Worm (Caenorhabditis elegans) whole organism, L4 larva: Measurements from ENCODE around the gene smc-3.

Experiments used
- F26F4.8 ChIP-seq: fragments of 200-800 bp; sonication (Bioruptor generic); conservative IDR thresholded peaks from 2 replicates; pipeline ENCODE4 v1.3.6; 2022; ENCODE audit warnings: missing genetic modification characterization, missing compliant biosample characterization
- T26A8.4 ChIP-seq: fragments of 200-800 bp; sonication (Bioruptor generic); IDR thresholded peaks from 2 replicates; pipeline ENCODE4 v1.3.6; 2022; ENCODE audit warnings: missing genetic modification characterization, missing compliant biosample characterization
- Y105C5A.15 ChIP-seq: fragments of 200-800 bp; sonication (Bioruptor generic); IDR thresholded peaks from 2 replicates; pipeline ENCODE4 v1.3.6; 2022; ENCODE audit warnings: missing genetic modification characterization, missing compliant biosample characterization
- ZK337.2 ChIP-seq: fragments of 200-800 bp; sonication (Bioruptor generic); IDR thresholded peaks from 2 replicates; pipeline ENCODE4 v1.3.6; 2022; ENCODE audit warnings: missing genetic modification reagents, missing genetic modification characterization, missing compliant biosample characterization
- aha-1 ChIP-seq: fragments of 150-350 bp; peaks from one replicate; lab custom pipeline; 2014; ENCODE audit warnings: missing biosample characterization, missing genetic modification characterization
- ceh-20 ChIP-seq: fragments of 200-800 bp; sonication (Bioruptor generic); IDR thresholded peaks from 2 replicates; pipeline ENCODE4 v1.3.6; 2022; ENCODE audit warnings: missing genetic modification reagents, missing genetic modification characterization, missing compliant biosample characterization
- ceh-28 ChIP-seq: fragments of 150-350 bp; optimal IDR thresholded peaks from 2 replicates; lab custom pipeline; 2014; ENCODE audit warnings: missing biosample characterization, missing genetic modification reagents, missing genetic modification characterization
- daf-12 ChIP-seq: fragments of 150-350 bp; optimal IDR thresholded peaks from 2 replicates; lab custom pipeline; 2014; ENCODE audit warnings: missing biosample characterization, missing genetic modification reagents, missing genetic modification characterization
- daf-16 ChIP-seq, 3 experiments: sonication (generic microtip); optimal IDR thresholded peaks; 2 replicates each; lab custom pipeline; 2016 to 2017; ENCODE audit warnings: missing genetic modification characterization in 3 of 3, missing genetic modification reagents in 3 of 3, mild to moderate bottlenecking in 2 of 3, missing compliant biosample characterization in 2 of 3, missing biosample characterization in 1 of 3, moderate library complexity in 1 of 3
- dmd-6 ChIP-seq: fragments of 200-800 bp; sonication (Bioruptor generic); IDR thresholded peaks from 2 replicates; pipeline ENCODE4 v1.3.6; 2022; ENCODE audit warnings: missing genetic modification reagents, missing genetic modification characterization, missing compliant biosample characterization
- dmd-8 ChIP-seq: fragments of 200-800 bp; sonication (Bioruptor generic); IDR thresholded peaks from 2 replicates; pipeline ENCODE4 v1.3.6; 2022; ENCODE audit warnings: missing genetic modification characterization, missing compliant biosample characterization
- dpl-1 ChIP-seq: fragments of 150-350 bp; optimal IDR thresholded peaks from 2 replicates; lab custom pipeline; 2014; ENCODE audit warnings: missing biosample characterization, missing genetic modification reagents, missing genetic modification characterization
- dve-1 ChIP-seq: sonication (generic microtip); optimal IDR thresholded peaks from 2 replicates; lab custom pipeline; 2017; ENCODE audit warnings: antibody characterized with exemption, mild to moderate bottlenecking, missing genetic modification characterization, missing compliant biosample characterization; ENCODE audit not compliant: insufficient read depth
- egl-43 ChIP-seq: fragments of 200-800 bp; sonication (Bioruptor generic); IDR thresholded peaks from 2 replicates; pipeline ENCODE4 v1.3.6; 2022; ENCODE audit warnings: missing genetic modification reagents, missing genetic modification characterization, missing compliant biosample characterization
- hif-1 ChIP-seq, 2 experiments: sonication (generic microtip); optimal IDR thresholded peaks; 2 replicates each; lab custom pipeline; 2016 to 2017; ENCODE audit warnings: missing compliant biosample characterization in 2 of 2, missing genetic modification characterization in 2 of 2, missing genetic modification reagents in 2 of 2, missing genotype in 2 of 2, mild to moderate bottlenecking in 1 of 2
- hlh-11 ChIP-seq: fragments of 200-800 bp; sonication (Bioruptor generic); optimal IDR thresholded peaks from 2 replicates; lab custom pipeline; 2018; ENCODE audit warnings: mild to moderate bottlenecking, missing genetic modification characterization, missing compliant biosample characterization
- hlh-30 ChIP-seq: sonication (generic microtip); optimal IDR thresholded peaks from 2 replicates; lab custom pipeline; 2017; ENCODE audit warnings: antibody characterized with exemption, mild to moderate bottlenecking, missing genetic modification characterization, missing compliant biosample characterization; ENCODE audit not compliant: insufficient read depth
- lin-1 ChIP-seq: fragments of 200-800 bp; sonication (Bioruptor generic); IDR thresholded peaks from 2 replicates; pipeline ENCODE4 v1.3.6; 2022; ENCODE audit warnings: missing genetic modification reagents, missing genetic modification characterization, missing compliant biosample characterization
- lin-13 ChIP-seq: fragments of 150-350 bp; optimal IDR thresholded peaks from 2 replicates; lab custom pipeline; 2014; ENCODE audit warnings: missing biosample characterization, missing genetic modification reagents, missing genetic modification characterization
- lin-15B ChIP-seq: fragments of 150-350 bp; sonication (generic microtip); optimal IDR thresholded peaks from 3 replicates; lab custom pipeline; 2014; ENCODE audit warnings: missing biosample characterization, missing genetic modification characterization
- lin-38 ChIP-seq: fragments of 200-800 bp; sonication (Bioruptor generic); IDR thresholded peaks from 2 replicates; pipeline ENCODE4 v1.3.6; 2022; ENCODE audit warnings: missing genetic modification reagents, missing genetic modification characterization, missing compliant biosample characterization
- lsy-2 ChIP-seq, 2 experiments: fragments of 150-350 bp in 1 of 2; sonication (generic microtip) in 1 of 2; optimal IDR thresholded peaks; 2 replicates each; lab custom pipeline; 2014 to 2017; ENCODE audit warnings: missing biosample characterization in 2 of 2, missing genetic modification characterization in 2 of 2
- madf-9 ChIP-seq: fragments of 200-800 bp; sonication (Bioruptor generic); conservative IDR thresholded peaks from 2 replicates; pipeline ENCODE4 v1.3.6; 2022; ENCODE audit warnings: missing genetic modification reagents, missing genetic modification characterization, missing compliant biosample characterization
- mdl-1 ChIP-seq, 2 experiments: fragments of 150-350 bp in 1 of 2; sonication (generic microtip) in 1 of 2; optimal IDR thresholded peaks; 2 replicates each; lab custom pipeline; 2014 to 2017; ENCODE audit warnings: missing biosample characterization in 2 of 2, missing genetic modification characterization in 2 of 2
- mep-1 ChIP-seq: fragments of 150-350 bp; sonication (generic microtip); optimal IDR thresholded peaks from 3 replicates; lab custom pipeline; 2014; ENCODE audit warnings: missing biosample characterization, missing genetic modification characterization
- nhr-11 ChIP-seq: fragments of 150-350 bp; optimal IDR thresholded peaks from 2 replicates; lab custom pipeline; 2014; ENCODE audit warnings: missing biosample characterization, missing genetic modification characterization
- nhr-25 ChIP-seq: sonication (generic microtip); optimal IDR thresholded peaks from 2 replicates; lab custom pipeline; 2017; ENCODE audit warnings: missing genetic modification characterization, mild to moderate bottlenecking, missing compliant biosample characterization, antibody characterized with exemption, moderate library complexity, borderline replicate concordance; ENCODE audit not compliant: insufficient read depth
- nhr-28 ChIP-seq: fragments of 150-350 bp; optimal IDR thresholded peaks from 2 replicates; lab custom pipeline; 2014; ENCODE audit warnings: missing biosample characterization, missing genetic modification characterization
- nhr-41 ChIP-seq: fragments of 200-800 bp; sonication (Bioruptor generic); IDR thresholded peaks from 2 replicates; pipeline ENCODE4 v1.3.6; 2022; ENCODE audit warnings: missing genetic modification reagents, missing genetic modification characterization, missing compliant biosample characterization
- nhr-48 ChIP-seq: sonication (generic microtip); optimal IDR thresholded peaks from 2 replicates; lab custom pipeline; 2016; ENCODE audit warnings: mild to moderate bottlenecking, missing genetic modification characterization, missing compliant biosample characterization
- nhr-6 ChIP-seq: fragments of 150-350 bp; optimal IDR thresholded peaks from 2 replicates; lab custom pipeline; 2014; ENCODE audit warnings: missing biosample characterization, missing genetic modification characterization
- nhr-76 ChIP-seq: fragments of 150-350 bp; optimal IDR thresholded peaks from 2 replicates; lab custom pipeline; 2014; ENCODE audit warnings: missing biosample characterization, missing genetic modification characterization
- nhr-77 ChIP-seq: fragments of 150-350 bp; optimal IDR thresholded peaks from 2 replicates; lab custom pipeline; 2014; ENCODE audit warnings: missing biosample characterization, missing genetic modification characterization
- pqm-1 ChIP-seq: sonication (generic microtip); optimal IDR thresholded peaks from 2 replicates; lab custom pipeline; 2017; ENCODE audit warnings: missing biosample characterization, missing genetic modification characterization
- rbr-2 ChIP-seq: sonication (generic microtip); optimal IDR thresholded peaks from 2 replicates; lab custom pipeline; 2016; ENCODE audit warnings: missing genotype, missing genetic modification characterization, missing compliant biosample characterization
- sdz-12 ChIP-seq: fragments of 200-800 bp; sonication (Bioruptor generic); optimal IDR thresholded peaks from 2 replicates; lab custom pipeline; 2018; ENCODE audit warnings: mild to moderate bottlenecking, missing genetic modification characterization, missing compliant biosample characterization
- set-16 ChIP-seq: fragments of 200-800 bp; sonication (Bioruptor generic); IDR thresholded peaks from 2 replicates; pipeline ENCODE4 v1.3.6; 2022; ENCODE audit warnings: missing genetic modification reagents, missing genetic modification characterization, missing compliant biosample characterization
- spr-1 ChIP-seq: sonication (generic microtip); optimal IDR thresholded peaks from 2 replicates; lab custom pipeline; 2016; ENCODE audit warnings: mild to moderate bottlenecking, missing genetic modification characterization, missing compliant biosample characterization
- unc-39 ChIP-seq: sonication (generic microtip); optimal IDR thresholded peaks from 2 replicates; lab custom pipeline; 2017; ENCODE audit warnings: missing biosample characterization, missing genetic modification characterization
- unc-62 ChIP-seq, 3 experiments: fragments of 150-350 bp in 1 of 3; sonication (generic microtip); optimal IDR thresholded peaks in 2 of 3; peaks in 1 of 3; 1 replicate in 1 of 3; 2 replicates in 2 of 3; lab custom pipeline; 2014 to 2017; ENCODE audit warnings: missing biosample characterization in 3 of 3, missing genetic modification characterization in 3 of 3, missing genetic modification reagents in 3 of 3, missing genotype in 1 of 3
- vab-7 ChIP-seq: fragments of 200-800 bp; sonication (Bioruptor generic); IDR thresholded peaks from 2 replicates; pipeline ENCODE4 v1.3.6; 2022; ENCODE audit warnings: missing genetic modification reagents, missing genetic modification characterization, missing compliant biosample characterization
- zfp-3 ChIP-seq: fragments of 200-800 bp; sonication (Bioruptor generic); conservative IDR thresholded peaks from 2 replicates; pipeline ENCODE4 v1.3.6; 2022; ENCODE audit warnings: missing genetic modification reagents, missing genetic modification characterization, missing compliant biosample characterization
- ztf-7 ChIP-seq: fragments of 150-350 bp; optimal IDR thresholded peaks from 2 replicates; lab custom pipeline; 2014; ENCODE audit warnings: missing biosample characterization, missing genetic modification characterization

Gene smc-3

DNA sequence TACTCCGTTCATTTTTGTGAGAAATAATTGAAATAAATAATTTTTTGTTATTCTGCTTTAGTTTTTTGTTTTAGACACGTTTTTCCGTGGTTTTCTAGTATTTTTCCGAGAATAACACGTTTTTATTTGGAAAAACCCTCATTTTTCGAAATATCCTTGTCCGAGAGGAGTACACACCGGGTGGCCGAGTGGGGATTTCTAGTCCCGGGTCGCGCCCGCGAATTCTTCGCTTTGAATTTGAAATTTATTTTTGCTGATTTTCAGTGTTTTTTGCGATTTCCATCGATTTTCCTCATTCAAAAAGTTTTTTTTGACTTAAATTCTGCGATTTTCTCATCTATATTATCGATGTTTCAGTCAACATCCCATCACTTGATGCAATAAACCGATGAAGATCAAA, at the start of gene smc-3, which contains the start of the genes gly-9 and mib-1 (continued):
- TF ChIP-seq daf-12 (tag; lab: Kevin White, UChicago) (no peak), Y105C5A.15 (GFP tag; lab: Robert Waterston, UW) (no peak)

DNA sequence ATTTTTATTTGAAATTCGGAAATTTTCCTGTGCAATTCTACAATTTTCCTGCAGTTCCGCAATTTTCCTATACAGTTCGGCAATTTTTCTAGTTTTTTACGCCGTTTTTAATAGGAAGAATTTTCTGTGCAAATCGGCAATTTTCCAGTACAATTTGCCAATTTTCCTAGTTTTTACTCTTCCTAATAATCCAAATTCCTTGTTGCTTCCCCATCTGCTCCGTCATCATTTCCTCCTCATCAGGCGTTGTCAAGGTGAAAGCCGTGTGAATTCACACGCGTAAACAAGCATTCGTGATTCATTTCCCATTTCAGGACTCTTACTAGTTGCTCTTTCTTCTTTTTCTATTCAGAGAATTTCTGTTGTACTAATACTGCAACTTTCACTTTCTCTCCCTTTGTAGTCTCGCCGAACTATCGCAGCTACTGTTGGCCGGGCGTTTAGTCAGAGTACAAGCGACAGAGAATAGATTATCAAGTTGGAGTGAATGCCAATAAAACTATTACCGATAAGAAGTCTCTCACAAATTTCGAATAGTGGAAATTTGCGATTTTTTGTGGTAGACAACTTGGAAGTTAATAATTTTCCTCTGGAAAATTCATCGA, 49.0 kb upstream of the smc-3 start:
- TF ChIP-seq set-16 (GFP tag; lab: Robert Waterston, UW) (no peak), madf-9 (GFP tag; lab: Robert Waterston, UW) (no peak), hlh-11 (tag; lab: Kevin White, UChicago) (peak; percentile 46), pqm-1 (peak; percentile 89), daf-16 (GFP tag; optimal IDR thresholded peaks at IDR 0.05; lab: Kevin White, UChicago) (no peak), daf-16 (tag; optimal IDR thresholded peaks at IDR 0.05; lab: Kevin White, UChicago) (peak; percentile 21), unc-62 (GFP tag; optimal IDR thresholded peaks at IDR 0.05 in 1 of 2; lab: Kevin White, UChicago) (peak in 1 of 2 experiments; percentile 54), unc-62 (tag; optimal IDR thresholded peaks at IDR 0.05; lab: Kevin White, UChicago) (no peak), nhr-28 (tag; lab: Kevin White, UChicago) (peak; percentile 96), nhr-76 (no peak), dmd-6 (peak; percentile 38; the same call in 1 of the 2 replicates), aha-1 (tag; lab: Kevin White, UChicago) (peak; percentile 69), dve-1 (peak; percentile 3)

DNA sequence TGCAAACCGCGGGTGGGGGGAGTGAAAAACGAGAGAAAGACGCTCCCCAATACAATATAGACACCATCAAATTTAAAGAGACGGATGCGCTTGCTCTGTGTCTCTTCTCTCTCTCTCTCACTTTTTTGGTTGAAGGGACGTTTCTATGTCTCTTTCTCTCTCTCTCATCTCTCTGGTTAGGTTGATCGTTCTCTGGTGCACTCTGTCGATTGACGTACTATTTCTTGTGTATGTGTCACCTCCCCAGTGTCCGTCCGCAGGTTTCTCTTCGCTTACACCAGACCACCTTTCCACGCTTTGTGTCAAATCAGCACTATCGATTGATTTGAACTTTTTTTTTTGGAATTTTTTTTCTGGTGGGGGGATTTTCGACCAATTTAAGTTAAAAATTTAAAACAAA, 47.3 kb upstream of the smc-3 start:
- peak; percentile 88 for TF ChIP-seq nhr-28 (tag; lab: Kevin White, UChicago)
- peak; percentile 43 for TF ChIP-seq nhr-25 (tag; lab: Kevin White, UChicago)
- no peak for TF ChIP-seq egl-43 (GFP tag; lab: Robert Waterston, UW)
- TF ChIP-seq ztf-7 (tag; lab: Kevin White, UChicago) = peak; percentile 6
- TF ChIP-seq dpl-1 (GFP tag; lab: Kevin White, UChicago) = peak; percentile 42
- TF ChIP-seq dmd-6 = peak; percentile 82
- TF ChIP-seq aha-1 (tag; lab: Kevin White, UChicago) = peak; percentile 16
- no peak for TF ChIP-seq vab-7
- TF ChIP-seq nhr-48 (tag; lab: Kevin White, UChicago) = peak; percentile 50
- TF ChIP-seq F26F4.8 = no peak
- TF ChIP-seq spr-1 (tag; lab: Kevin White, UChicago) = peak; percentile 57
- TF ChIP-seq mdl-1 (tag; optimal IDR thresholded peaks at IDR 0.05; lab: Kevin White, UChicago) = peak in 1 of 2 experiments; percentile 80
- TF ChIP-seq hlh-11 (tag; lab: Kevin White, UChicago) = peak; percentile 89
- TF ChIP-seq lsy-2 (tag; optimal IDR thresholded peaks at IDR 0.05; lab: Kevin White, UChicago) = peak; percentile 30 to 74
- peak in 1 of 2 experiments; percentile 99 for TF ChIP-seq unc-62 (GFP tag; optimal IDR thresholded peaks at IDR 0.05 in 1 of 2; lab: Kevin White, UChicago)
- no peak for TF ChIP-seq unc-62 (tag; optimal IDR thresholded peaks at IDR 0.05; lab: Kevin White, UChicago)
- TF ChIP-seq ceh-20 (GFP tag; lab: Robert Waterston, UW) = peak; percentile 68; the same call in 1 of the 2 replicates
- TF ChIP-seq T26A8.4 (GFP tag; lab: Robert Waterston, UW) = peak; percentile 31; the same call in 1 of the 2 replicates
- no peak for TF ChIP-seq ZK337.2 (GFP tag; lab: Robert Waterston, UW)
- peak; percentile 50 for TF ChIP-seq lin-38 (GFP tag; lab: Robert Waterston, UW)
- TF ChIP-seq mep-1 (tag; lab: Kevin White, UChicago) = peak; percentile 91
- peak; percentile 87 for TF ChIP-seq hlh-30 (tag; lab: Kevin White, UChicago)
- TF ChIP-seq nhr-11 (tag; lab: Kevin White, UChicago) = peak; percentile 14
- peak; percentile 71 for TF ChIP-seq nhr-6 (tag; lab: Kevin White, UChicago)
- no peak for TF ChIP-seq daf-16 (GFP tag; optimal IDR thresholded peaks at IDR 0.05; lab: Kevin White, UChicago)
- peak; percentile 74 for TF ChIP-seq daf-16 (tag; optimal IDR thresholded peaks at IDR 0.05; lab: Kevin White, UChicago)
- peak; percentile 94 for TF ChIP-seq dve-1
- peak in 1 of 2 experiments; percentile 49 for TF ChIP-seq hif-1 (tag; optimal IDR thresholded peaks at IDR 0.05; lab: Kevin White, UChicago)
- TF ChIP-seq pqm-1 = peak; percentile 35
- no peak for TF ChIP-seq sdz-12
- peak; percentile 46 for TF ChIP-seq rbr-2
- peak; percentile 59 for TF ChIP-seq nhr-77 (tag; lab: Kevin White, UChicago)
- no peak for TF ChIP-seq lin-15B (tag; lab: Kevin White, UChicago)
- TF ChIP-seq zfp-3 (GFP tag; lab: Robert Waterston, UW) = no peak
- TF ChIP-seq lin-1 = no peak
- TF ChIP-seq unc-39 (tag; lab: Kevin White, UChicago) = no peak
- peak; percentile 29 for TF ChIP-seq lin-13 (GFP tag; lab: Kevin White, UChicago)
- TF ChIP-seq dmd-8 (GFP tag; lab: Robert Waterston, UW) = no peak
- no peak for TF ChIP-seq nhr-41 (GFP tag; lab: Robert Waterston, UW)
- TF ChIP-seq ceh-28 = peak; percentile 69
